Worm (Caenorhabditis elegans) whole organism, L4/young adult: ENCODE measurements around the gene srh-296.

ENCODE experiments used
- W03F9.2 ChIP-seq: fragments of 150-350 bp; optimal IDR thresholded peaks from 2 replicates; lab custom pipeline; 2014; ENCODE audit warnings: missing biosample characterization, missing genetic modification characterization
- dao-5 ChIP-seq: sonication (generic microtip); optimal IDR thresholded peaks from 2 replicates; lab custom pipeline; 2016; ENCODE audit warnings: missing genotype, missing genetic modification characterization, moderate library complexity, missing compliant biosample characterization
- him-1 ChIP-seq: sonication (generic microtip); optimal IDR thresholded peaks from 2 replicates; lab custom pipeline; 2016; ENCODE audit warnings: missing genotype, missing genetic modification reagents, missing genetic modification characterization, missing compliant biosample characterization

ce11 chrV:17767249-17767648 is 42.9 kb upstream of the srh-296 start, which contains the start of gene srh-284:
- TF ChIP-seq him-1 (tag; lab: Kevin White, UChicago) = no peak
- no peak for TF ChIP-seq dao-5 (tag; lab: Kevin White, UChicago)
- TF ChIP-seq W03F9.2 = no peak
